Worm (Caenorhabditis elegans) whole organism, L4 larva: ENCODE results near the gene C37C3.18.

Experiments
- F37D6.2 ChIP-seq: sonication (generic microtip); optimal IDR thresholded peaks from 2 replicates; lab custom pipeline; 2016; ENCODE audit warnings: mild to moderate bottlenecking, missing genetic modification characterization, missing compliant biosample characterization
- F49E8.2 ChIP-seq: sonication (generic microtip); optimal IDR thresholded peaks from 2 replicates; lab custom pipeline; 2016; ENCODE audit warnings: missing compliant biosample characterization, mild to moderate bottlenecking, missing genetic modification characterization, borderline replicate concordance
- T20F7.1 ChIP-seq: fragments of 200-800 bp; sonication (Bioruptor generic); optimal IDR thresholded peaks from 2 replicates; lab custom pipeline; 2018; ENCODE audit warnings: mild to moderate bottlenecking, missing genetic modification characterization, missing compliant biosample characterization
- Y105C5A.15 ChIP-seq: fragments of 200-800 bp; sonication (Bioruptor generic); IDR thresholded peaks from 2 replicates; pipeline ENCODE4 v1.3.6; 2022; ENCODE audit warnings: missing genetic modification characterization, missing compliant biosample characterization
- Y48G9A.11 ChIP-seq: fragments of 200-800 bp; sonication (Bioruptor generic); IDR thresholded peaks from 2 replicates; pipeline ENCODE4 v1.3.6; 2022; ENCODE audit warnings: missing genetic modification reagents, missing genetic modification characterization, missing compliant biosample characterization
- ZK546.5 ChIP-seq, 2 experiments: sonication (generic microtip); optimal IDR thresholded peaks; 2 replicates each; lab custom pipeline; 2017; ENCODE audit warnings: missing biosample characterization in 2 of 2, missing genetic modification characterization in 2 of 2
- aha-1 ChIP-seq: fragments of 150-350 bp; peaks from one replicate; lab custom pipeline; 2014; ENCODE audit warnings: missing biosample characterization, missing genetic modification characterization
- attf-4 ChIP-seq: sonication (generic microtip); optimal IDR thresholded peaks from 3 replicates; lab custom pipeline; 2017; ENCODE audit warnings: missing biosample characterization, missing genetic modification characterization
- ceh-20 ChIP-seq: fragments of 200-800 bp; sonication (Bioruptor generic); IDR thresholded peaks from 2 replicates; pipeline ENCODE4 v1.3.6; 2022; ENCODE audit warnings: missing genetic modification reagents, missing genetic modification characterization, missing compliant biosample characterization
- ceh-32 ChIP-seq: sonication (generic microtip); optimal IDR thresholded peaks from 2 replicates; lab custom pipeline; 2016; ENCODE audit warnings: mild to moderate bottlenecking, missing genetic modification characterization, missing compliant biosample characterization; ENCODE audit not compliant: poor library complexity
- ces-1 ChIP-seq: fragments of 150-350 bp; sonication (generic microtip); optimal IDR thresholded peaks from 4 replicates; lab custom pipeline; 2014; ENCODE audit warnings: missing biosample characterization, missing genetic modification reagents, missing genetic modification characterization
- cey-2 ChIP-seq: sonication (generic microtip); optimal IDR thresholded peaks from 3 replicates; lab custom pipeline; 2017; ENCODE audit warnings: missing genetic modification characterization, mild to moderate bottlenecking, missing compliant biosample characterization, antibody characterized with exemption, borderline replicate concordance; ENCODE audit not compliant: insufficient read depth
- daf-16 ChIP-seq, 3 experiments: sonication (generic microtip); optimal IDR thresholded peaks; 2 replicates each; lab custom pipeline; 2016 to 2017; ENCODE audit warnings: missing genetic modification characterization in 3 of 3, missing genetic modification reagents in 3 of 3, mild to moderate bottlenecking in 2 of 3, missing compliant biosample characterization in 2 of 3, missing biosample characterization in 1 of 3, moderate library complexity in 1 of 3
- daf-19 ChIP-seq: fragments of 200-800 bp; sonication (Bioruptor generic); conservative IDR thresholded peaks from 2 replicates; pipeline ENCODE4 v1.3.6; 2022; ENCODE audit warnings: missing genetic modification characterization, missing compliant biosample characterization
- dmd-6 ChIP-seq: fragments of 200-800 bp; sonication (Bioruptor generic); IDR thresholded peaks from 2 replicates; pipeline ENCODE4 v1.3.6; 2022; ENCODE audit warnings: missing genetic modification reagents, missing genetic modification characterization, missing compliant biosample characterization
- fos-1 ChIP-seq: fragments of 150-350 bp; optimal IDR thresholded peaks from 2 replicates; lab custom pipeline; 2014; ENCODE audit warnings: missing biosample characterization, missing genetic modification characterization
- hlh-11 ChIP-seq: fragments of 200-800 bp; sonication (Bioruptor generic); optimal IDR thresholded peaks from 2 replicates; lab custom pipeline; 2018; ENCODE audit warnings: mild to moderate bottlenecking, missing genetic modification characterization, missing compliant biosample characterization
- hlh-30 ChIP-seq: sonication (generic microtip); optimal IDR thresholded peaks from 2 replicates; lab custom pipeline; 2017; ENCODE audit warnings: antibody characterized with exemption, mild to moderate bottlenecking, missing genetic modification characterization, missing compliant biosample characterization; ENCODE audit not compliant: insufficient read depth
- lin-13 ChIP-seq: fragments of 150-350 bp; optimal IDR thresholded peaks from 2 replicates; lab custom pipeline; 2014; ENCODE audit warnings: missing biosample characterization, missing genetic modification reagents, missing genetic modification characterization
- lsy-2 ChIP-seq, 2 experiments: fragments of 150-350 bp in 1 of 2; sonication (generic microtip) in 1 of 2; optimal IDR thresholded peaks; 2 replicates each; lab custom pipeline; 2014 to 2017; ENCODE audit warnings: missing biosample characterization in 2 of 2, missing genetic modification characterization in 2 of 2
- mdl-1 ChIP-seq, 2 experiments: fragments of 150-350 bp in 1 of 2; sonication (generic microtip) in 1 of 2; optimal IDR thresholded peaks; 2 replicates each; lab custom pipeline; 2014 to 2017; ENCODE audit warnings: missing biosample characterization in 2 of 2, missing genetic modification characterization in 2 of 2
- mep-1 ChIP-seq: fragments of 150-350 bp; sonication (generic microtip); optimal IDR thresholded peaks from 3 replicates; lab custom pipeline; 2014; ENCODE audit warnings: missing biosample characterization, missing genetic modification characterization
- mes-2 ChIP-seq: sonication (generic microtip); optimal IDR thresholded peaks from 2 replicates; lab custom pipeline; 2016; ENCODE audit warnings: missing genotype, mild to moderate bottlenecking, missing genetic modification characterization, missing compliant biosample characterization; ENCODE audit not compliant: poor library complexity, severe bottlenecking
- mxl-3 ChIP-seq: fragments of 200-800 bp; sonication (Bioruptor generic); optimal IDR thresholded peaks from 2 replicates; lab custom pipeline; 2018; ENCODE audit warnings: mild to moderate bottlenecking, missing genetic modification characterization, missing compliant biosample characterization
- nhr-11 ChIP-seq: fragments of 150-350 bp; optimal IDR thresholded peaks from 2 replicates; lab custom pipeline; 2014; ENCODE audit warnings: missing biosample characterization, missing genetic modification characterization
- nhr-111 ChIP-seq: fragments of 200-800 bp; sonication (Bioruptor generic); optimal IDR thresholded peaks from 2 replicates; lab custom pipeline; 2018; ENCODE audit warnings: mild to moderate bottlenecking, missing genetic modification characterization, missing compliant biosample characterization
- nhr-25 ChIP-seq: sonication (generic microtip); optimal IDR thresholded peaks from 2 replicates; lab custom pipeline; 2017; ENCODE audit warnings: missing genetic modification characterization, mild to moderate bottlenecking, missing compliant biosample characterization, antibody characterized with exemption, moderate library complexity, borderline replicate concordance; ENCODE audit not compliant: insufficient read depth
- nhr-41 ChIP-seq: fragments of 200-800 bp; sonication (Bioruptor generic); IDR thresholded peaks from 2 replicates; pipeline ENCODE4 v1.3.6; 2022; ENCODE audit warnings: missing genetic modification reagents, missing genetic modification characterization, missing compliant biosample characterization
- nhr-77 ChIP-seq: fragments of 150-350 bp; optimal IDR thresholded peaks from 2 replicates; lab custom pipeline; 2014; ENCODE audit warnings: missing biosample characterization, missing genetic modification characterization
- pqm-1 ChIP-seq: sonication (generic microtip); optimal IDR thresholded peaks from 2 replicates; lab custom pipeline; 2017; ENCODE audit warnings: missing biosample characterization, missing genetic modification characterization
- sdz-12 ChIP-seq: fragments of 200-800 bp; sonication (Bioruptor generic); optimal IDR thresholded peaks from 2 replicates; lab custom pipeline; 2018; ENCODE audit warnings: mild to moderate bottlenecking, missing genetic modification characterization, missing compliant biosample characterization
- set-16 ChIP-seq: fragments of 200-800 bp; sonication (Bioruptor generic); IDR thresholded peaks from 2 replicates; pipeline ENCODE4 v1.3.6; 2022; ENCODE audit warnings: missing genetic modification reagents, missing genetic modification characterization, missing compliant biosample characterization
- snpc-1.2 ChIP-seq: fragments of 200-800 bp; sonication (Bioruptor generic); IDR thresholded peaks from 2 replicates; pipeline ENCODE4 v1.3.6; 2022; ENCODE audit warnings: missing genetic modification reagents, missing genetic modification characterization, missing compliant biosample characterization
- snpc-4 ChIP-seq: fragments of 150-350 bp; optimal IDR thresholded peaks from 2 replicates; lab custom pipeline; 2014; ENCODE audit warnings: missing biosample characterization, missing genetic modification characterization
- unc-130 ChIP-seq: sonication (generic microtip); optimal IDR thresholded peaks from 2 replicates; lab custom pipeline; 2016; ENCODE audit warnings: missing genetic modification reagents, missing genetic modification characterization, missing compliant biosample characterization
- unc-62 ChIP-seq, 3 experiments: fragments of 150-350 bp in 1 of 3; sonication (generic microtip); optimal IDR thresholded peaks in 2 of 3; peaks in 1 of 3; 1 replicate in 1 of 3; 2 replicates in 2 of 3; lab custom pipeline; 2014 to 2017; ENCODE audit warnings: missing biosample characterization in 3 of 3, missing genetic modification characterization in 3 of 3, missing genetic modification reagents in 3 of 3, missing genotype in 1 of 3
- zag-1 ChIP-seq: fragments of 150-350 bp; optimal IDR thresholded peaks from 2 replicates; lab custom pipeline; 2014; ENCODE audit warnings: missing biosample characterization, missing genetic modification characterization
- zfp-3 ChIP-seq: fragments of 200-800 bp; sonication (Bioruptor generic); conservative IDR thresholded peaks from 2 replicates; pipeline ENCODE4 v1.3.6; 2022; ENCODE audit warnings: missing genetic modification reagents, missing genetic modification characterization, missing compliant biosample characterization
- zip-2 ChIP-seq: fragments of 150-350 bp; optimal IDR thresholded peaks from 2 replicates; lab custom pipeline; 2014; ENCODE audit warnings: missing biosample characterization, missing genetic modification characterization
- ztf-11 ChIP-seq: fragments of 150-350 bp; optimal IDR thresholded peaks from 2 replicates; lab custom pipeline; 2014; ENCODE audit warnings: missing biosample characterization, missing genetic modification characterization

C37C3.18 gene

DNA sequence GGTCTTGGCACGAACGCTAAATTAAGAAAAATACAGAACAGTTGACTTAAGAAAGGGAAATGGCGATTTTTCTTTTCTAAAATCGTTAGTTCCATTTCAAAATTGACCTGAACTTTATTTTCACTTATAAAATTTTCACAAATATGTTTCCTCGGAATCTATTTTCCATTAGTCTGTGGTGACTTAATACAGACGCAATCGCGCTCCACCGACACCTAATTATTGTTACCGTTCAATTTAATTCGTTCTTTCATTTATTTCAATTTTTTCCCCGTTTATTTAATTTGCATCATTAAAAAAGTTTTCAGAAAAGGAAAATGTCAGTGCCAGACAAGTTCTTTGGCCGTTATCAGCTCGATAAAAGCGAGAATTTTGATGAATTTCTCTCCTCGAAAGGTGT is 34.5 kb upstream of the C37C3.18 start, which contains the start of gene lbp-4 (continued):
- peak; percentile 57 for TF ChIP-seq nhr-77
- TF ChIP-seq aha-1 = peak; percentile 17
- no peak for TF ChIP-seq nhr-11
- TF ChIP-seq lsy-2 (tag; optimal IDR thresholded peaks at IDR 0.05; lab: Kevin White, UChicago) = peak in 1 of 2 experiments; percentile 64
- TF ChIP-seq Y105C5A.15 (GFP tag; lab: Robert Waterston, UW) = no peak
- TF ChIP-seq F37D6.2 = no peak
- TF ChIP-seq ces-1 (GFP tag; lab: Kevin White, UChicago) = no peak
- TF ChIP-seq dmd-6 (GFP tag; lab: Robert Waterston, UW) = peak; percentile 41; the same call in 1 of the 2 replicates
- TF ChIP-seq ceh-32 = no peak
- peak; percentile 56 for TF ChIP-seq pqm-1
- TF ChIP-seq ztf-11 (tag; lab: Kevin White, UChicago) = no peak
- TF ChIP-seq sdz-12 (GFP tag; lab: Kevin White, UChicago) = no peak
- TF ChIP-seq mes-2 (tag; lab: Kevin White, UChicago) = peak; percentile 89
- TF ChIP-seq unc-130 = peak; percentile 15
- no peak for TF ChIP-seq cey-2 (tag; lab: Kevin White, UChicago)

ce11 chrV:7822655-7823054 is 32.1 kb upstream of the C37C3.18 start:
- no peak for TF ChIP-seq snpc-4
- TF ChIP-seq nhr-111 (GFP tag; lab: Kevin White, UChicago) = no peak
- TF ChIP-seq daf-19 = no peak
- peak; percentile 68; the same call in 1 of the 2 replicates for TF ChIP-seq ceh-20 (GFP tag; lab: Robert Waterston, UW)
- TF ChIP-seq daf-16 (GFP tag; optimal IDR thresholded peaks at IDR 0.05; lab: Kevin White, UChicago) = peak in 1 of 2 experiments; percentile 74
- TF ChIP-seq daf-16 (tag; optimal IDR thresholded peaks at IDR 0.05; lab: Kevin White, UChicago) = no peak
- TF ChIP-seq set-16 (GFP tag; lab: Robert Waterston, UW) = no peak
- TF ChIP-seq F49E8.2 (tag; lab: Kevin White, UChicago) = no peak
- TF ChIP-seq attf-4 (tag; lab: Kevin White, UChicago) = no peak
- TF ChIP-seq lin-13 = no peak
- TF ChIP-seq unc-62 (GFP tag; optimal IDR thresholded peaks at IDR 0.05 in 1 of 2; lab: Kevin White, UChicago) = peak in 1 of 2 experiments; percentile 98
- TF ChIP-seq unc-62 (tag; optimal IDR thresholded peaks at IDR 0.05; lab: Kevin White, UChicago) = no peak
- TF ChIP-seq nhr-41 = no peak
- TF ChIP-seq hlh-11 (tag; lab: Kevin White, UChicago) = peak; percentile 63
- no peak for TF ChIP-seq mep-1
- peak; percentile 65 for TF ChIP-seq nhr-11
- TF ChIP-seq nhr-25 = no peak
- TF ChIP-seq T20F7.1 (GFP tag; lab: Kevin White, UChicago) = no peak
- peak; percentile 71 for TF ChIP-seq mxl-3 (GFP tag; lab: Kevin White, UChicago)
- TF ChIP-seq Y48G9A.11 (GFP tag; lab: Robert Waterston, UW) = no peak
- no peak for TF ChIP-seq hlh-30 (tag; lab: Kevin White, UChicago)

DNA sequence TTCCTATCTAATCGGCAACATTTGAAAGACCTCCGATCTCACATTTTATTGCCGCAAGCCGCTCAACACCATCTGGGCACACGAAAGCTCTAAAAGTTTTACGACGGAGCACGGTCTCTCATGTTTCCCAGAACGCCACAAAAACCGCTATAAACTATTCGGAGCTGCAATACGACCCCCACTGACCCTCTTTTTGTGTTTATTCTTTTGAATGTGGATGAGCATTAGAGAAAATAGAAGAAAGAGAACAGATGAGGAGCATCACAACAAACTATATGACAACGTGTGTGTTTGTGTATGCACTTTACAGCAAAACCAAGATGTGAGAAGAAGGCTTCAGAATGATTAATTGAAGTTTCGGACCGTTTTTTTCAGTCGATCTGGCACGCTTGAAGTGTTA is 30.7 kb upstream of the C37C3.18 start:
- peak in 1 of 2 experiments; percentile 39 for TF ChIP-seq daf-16 (GFP tag; optimal IDR thresholded peaks at IDR 0.05; lab: Kevin White, UChicago)
- TF ChIP-seq daf-16 (tag; optimal IDR thresholded peaks at IDR 0.05; lab: Kevin White, UChicago) = no peak
- TF ChIP-seq snpc-1.2 = no peak
- TF ChIP-seq fos-1 (tag; lab: Kevin White, UChicago) = no peak
- no peak for TF ChIP-seq zip-2
- TF ChIP-seq ZK546.5 (tag; optimal IDR thresholded peaks at IDR 0.05; lab: Kevin White, UChicago) = no peak
- no peak for TF ChIP-seq zfp-3
- no peak for TF ChIP-seq zag-1 (tag; lab: Kevin White, UChicago)
- TF ChIP-seq mdl-1 (tag; optimal IDR thresholded peaks at IDR 0.05; lab: Kevin White, UChicago) = no peak
- TF ChIP-seq hlh-11 (tag; lab: Kevin White, UChicago) = peak; percentile 25
